Worm (Caenorhabditis elegans): ENCODE data around the gene T13C2.7.

DNA sequence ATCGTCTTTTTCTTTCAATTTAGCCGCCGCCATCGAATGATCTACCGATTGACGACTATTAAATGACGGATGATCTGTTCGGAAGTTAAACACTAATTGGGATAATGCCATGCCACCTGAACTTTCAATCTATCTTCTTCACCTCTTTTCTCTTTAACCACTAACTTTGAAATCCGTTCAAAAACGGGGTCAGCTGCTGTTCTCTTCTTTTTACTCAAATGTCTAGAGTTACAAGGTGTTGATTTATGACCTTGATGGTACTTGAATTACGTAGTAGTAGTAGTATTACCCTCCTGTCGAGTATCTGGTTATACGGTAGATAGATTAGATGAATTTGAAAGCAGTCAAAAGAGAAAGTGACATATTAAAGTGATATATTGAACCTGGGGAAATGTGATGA lies 41.9 kb downstream of the T13C2.7 start:
- no peak for TF ChIP-seq tbx-2 (tag; optimal IDR thresholded peaks at IDR 0.05)
- no peak for TF ChIP-seq fkh-10 (GFP tag; optimal IDR thresholded peaks at IDR 0.05)
- no peak for TF ChIP-seq pros-1 (tag; optimal IDR thresholded peaks at IDR 0.05)
- no peak for TF ChIP-seq ceh-9 (tag; optimal IDR thresholded peaks at IDR 0.05)
- no peak for TF ChIP-seq ceh-19 (GFP tag; optimal IDR thresholded peaks at IDR 0.05)
- no peak for TF ChIP-seq dve-1 (tag; optimal IDR thresholded peaks at IDR 0.05)
- no peak for TF ChIP-seq mec-3 (tag; optimal IDR thresholded peaks at IDR 0.05; ENCODE audit: borderline replicate concordance)
- no peak for TF ChIP-seq pha-4 (tag; optimal IDR thresholded peaks at IDR 0.05)
- no peak for TF ChIP-seq lin-11 (tag; optimal IDR thresholded peaks at IDR 0.05)
- TF ChIP-seq nhr-11 (tag; optimal IDR thresholded peaks at IDR 0.05) = no peak
- TF ChIP-seq K09A11.1 (tag; optimal IDR thresholded peaks at IDR 0.05; ENCODE audit: insufficient read depth) = no peak

All from whole organism, late embryonic.